Fruit fly (Drosophila melanogaster): ENCODE results near the gene CG11927.

dm6 chr2L:4800033-4800432 is 47.5 kb upstream of the CG11927 start:
- TF ChIP-seq lola (GFP tag; optimal IDR thresholded peaks at IDR 0.05) (no peak), CG14667 (GFP tag; IDR thresholded peaks at IDR 0.05) (no peak), insv (GFP tag; optimal IDR thresholded peaks at IDR 0.05) (no peak), corto (GFP tag; optimal IDR thresholded peaks at IDR 0.05) (no peak), CG9609 (GFP tag; optimal IDR thresholded peaks at IDR 0.05) (no peak), br (optimal IDR thresholded peaks at IDR 0.05) (no peak), CG14710 (tag; optimal IDR thresholded peaks at IDR 0.05) (no peak), hbn (GFP tag; IDR thresholded peaks at IDR 0.05; ENCODE audit: partially characterized antibody) (no peak), sna (GFP tag; IDR thresholded peaks at IDR 0.05; ENCODE audit: partially characterized antibody) (no peak), CG14050 (GFP tag; IDR thresholded peaks at IDR 0.05) (no peak), Oaz (GFP tag; IDR thresholded peaks at IDR 0.05) (no peak), Blimp-1 (GFP tag; optimal IDR thresholded peaks at IDR 0.05) (no peak), row (GFP tag; IDR thresholded peaks at IDR 0.05) (no peak), CG1792 (GFP tag; optimal IDR thresholded peaks at IDR 0.05) (no peak)
